Fruit fly (Drosophila melanogaster) whole organism, adult: Measurements from ENCODE around the gene Pdk1.

Experiments
- CG33017 ChIP-seq: fragments of 200-800 bp; sonication (Bioruptor generic); optimal IDR thresholded peaks from 2 replicates; lab custom pipeline; 2018; ENCODE audit warnings: missing biosample characterization, mild to moderate bottlenecking, missing genetic modification characterization, moderate library complexity
- Clk ChIP-seq: fragments of 200-800 bp; sonication (Bioruptor generic); optimal IDR thresholded peaks from 2 replicates; lab custom pipeline; 2017; ENCODE audit warnings: missing biosample characterization, missing genetic modification characterization
- bab1 ChIP-seq: fragments of 200-800 bp; sonication (Bioruptor generic); optimal IDR thresholded peaks from 3 replicates; lab custom pipeline; 2019; ENCODE audit warnings: missing biosample characterization, mild to moderate bottlenecking, missing genetic modification characterization, moderate library complexity
- cic ChIP-seq: fragments of 200-800 bp; sonication (Bioruptor generic); optimal IDR thresholded peaks from 2 replicates; lab custom pipeline; 2017; ENCODE audit warnings: missing biosample characterization, mild to moderate bottlenecking, missing genetic modification characterization, moderate library complexity
- cnc ChIP-seq, 2 experiments: fragments of >200 bp; optimal IDR thresholded peaks; 2 replicates each; lab custom pipeline; 2017
- ovo ChIP-seq: fragments of 200-800 bp; sonication (Bioruptor generic); optimal IDR thresholded peaks from 2 replicates; lab custom pipeline; 2016; ENCODE audit warnings: missing biosample characterization, missing genetic modification characterization
- pad ChIP-seq: fragments of 200-800 bp; sonication (Bioruptor generic); optimal IDR thresholded peaks from 3 replicates; lab custom pipeline; 2017; ENCODE audit warnings: missing biosample characterization, missing genetic modification characterization, mild to moderate bottlenecking, moderate library complexity, missing genetic modification reagents
- tj ChIP-seq: fragments of 200-800 bp; sonication (Bioruptor generic); optimal IDR thresholded peaks from 3 replicates; lab custom pipeline; 2017; ENCODE audit warnings: missing biosample characterization, mild to moderate bottlenecking, missing genetic modification characterization, moderate library complexity
- toe ChIP-seq: fragments of 200-800 bp; sonication (Bioruptor generic); optimal IDR thresholded peaks from 2 replicates; lab custom pipeline; 2016; ENCODE audit warnings: missing biosample characterization, missing genetic modification characterization

dm6 chr3L:179490-180261 is 50.4 kb downstream of the Pdk1 start, which contains the start of gene CG13875:
- TF ChIP-seq CG33017 (tag; lab: Kevin White, UChicago) (no peak), tj (GFP tag; lab: Kevin White, UChicago) (no peak), pad (GFP tag; lab: Kevin White, UChicago) (no peak), Clk (GFP tag; lab: Kevin White, UChicago) (no peak), cnc (optimal IDR thresholded peaks at IDR 0.05; lab: Kevin White, UChicago) (no peak), toe (no peak), bab1 (GFP tag; lab: Kevin White, UChicago) (no peak), cic (GFP tag; lab: Kevin White, UChicago) (no peak), ovo (GFP tag; lab: Kevin White, UChicago) (no peak)
